Worm (Caenorhabditis elegans): Measurements from ENCODE around the gene srh-98.

The srh-98 gene

DNA sequence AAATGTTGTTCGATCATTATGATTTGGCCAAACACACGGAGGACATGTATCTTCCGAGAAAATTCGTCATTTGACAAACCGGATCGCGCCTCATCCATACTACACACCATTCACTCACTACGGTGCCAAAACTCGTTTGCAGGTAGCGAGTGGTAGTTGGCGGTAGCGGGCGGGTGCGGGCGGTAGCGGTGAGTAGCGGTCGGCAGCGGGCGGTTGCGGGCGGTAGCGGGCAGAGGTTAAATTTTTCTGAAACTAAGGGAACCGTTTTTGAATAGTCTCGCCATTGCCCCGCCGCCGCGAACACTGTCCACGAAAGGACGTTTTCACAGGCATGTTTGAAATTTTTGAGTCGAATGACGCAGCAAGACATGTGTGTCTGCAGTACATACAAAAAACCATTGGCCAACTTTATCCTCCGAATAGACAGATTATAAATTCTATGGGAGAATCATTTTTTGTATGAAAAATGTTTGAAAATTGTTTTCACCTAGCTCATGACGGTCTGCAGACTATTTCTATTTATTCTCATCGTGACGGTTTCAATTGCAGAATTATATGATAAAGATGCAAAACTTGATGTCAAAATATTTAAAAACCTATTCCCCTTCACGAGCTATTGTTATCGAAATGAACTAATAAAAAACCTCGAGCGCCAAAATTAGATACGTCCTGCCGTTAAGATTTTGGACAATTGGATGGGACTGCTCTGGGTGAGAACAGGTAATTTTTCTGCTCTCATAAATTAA lies 25.1 kb downstream of the srh-98 start, which contains the start of gene F11A5.16:
TSS of gene F11A5.16 (plus strand) at position 696 of the 746 bp plus-strand sequence.
- TF ChIP-seq pes-1 (GFP tag; IDR thresholded peaks at IDR 0.05): no peak
- no peak for TF ChIP-seq hnd-1 (tag; optimal IDR thresholded peaks at IDR 0.05)
- no peak for TF ChIP-seq ceh-36 (tag; optimal IDR thresholded peaks at IDR 0.05)
- no peak for TF ChIP-seq tra-4 (tag; optimal IDR thresholded peaks at IDR 0.05)

- TF ChIP-seq pes-1 (GFP tag; IDR thresholded peaks at IDR 0.05): no peak
- TF ChIP-seq ceh-36 (tag; optimal IDR thresholded peaks at IDR 0.05): no peak
- TF ChIP-seq flt-1 (GFP tag; IDR thresholded peaks at IDR 0.05): no peak
- TF ChIP-seq tra-4 (tag; optimal IDR thresholded peaks at IDR 0.05): no peak
- TF ChIP-seq scrt-1 (GFP tag; IDR thresholded peaks at IDR 0.05): no peak
- TF ChIP-seq ama-1 (optimal IDR thresholded peaks at IDR 0.05): no peak
- no peak for TF ChIP-seq ets-7 (tag; optimal IDR thresholded peaks at IDR 0.05)
- TF ChIP-seq tbx-37 (GFP tag; conservative IDR thresholded peaks at IDR 0.05): no peak
- no peak for TF ChIP-seq B0310.2 (tag; optimal IDR thresholded peaks at IDR 0.05)
- TF ChIP-seq ceh-13 (GFP tag; optimal IDR thresholded peaks at IDR 0.05): no peak
- TF ChIP-seq hmbx-1 (tag; optimal IDR thresholded peaks at IDR 0.05): no peak
- no peak for TF ChIP-seq sea-1 (GFP tag; conservative IDR thresholded peaks at IDR 0.05)
- no peak for TF ChIP-seq tbx-11 (GFP tag; IDR thresholded peaks at IDR 0.05)
- no peak for TF ChIP-seq aly-1 (tag; optimal IDR thresholded peaks at IDR 0.05)
Observed at ce11 chrV:16209837-16210236, 25.7 kb downstream of the srh-98 start, which contains the start of gene oac-15. TSS of gene oac-15 (minus strand) at chrV:16209937.

ce11 chrV:16204888-16205287 lies 30.7 kb downstream of the srh-98 start, which contains the start of gene irld-26:
TSS of gene irld-26 (plus strand) at chrV:16205188.
- TF ChIP-seq scrt-1 (GFP tag; IDR thresholded peaks at IDR 0.05) (no peak), ceh-13 (GFP tag; optimal IDR thresholded peaks at IDR 0.05) (no peak)

DNA sequence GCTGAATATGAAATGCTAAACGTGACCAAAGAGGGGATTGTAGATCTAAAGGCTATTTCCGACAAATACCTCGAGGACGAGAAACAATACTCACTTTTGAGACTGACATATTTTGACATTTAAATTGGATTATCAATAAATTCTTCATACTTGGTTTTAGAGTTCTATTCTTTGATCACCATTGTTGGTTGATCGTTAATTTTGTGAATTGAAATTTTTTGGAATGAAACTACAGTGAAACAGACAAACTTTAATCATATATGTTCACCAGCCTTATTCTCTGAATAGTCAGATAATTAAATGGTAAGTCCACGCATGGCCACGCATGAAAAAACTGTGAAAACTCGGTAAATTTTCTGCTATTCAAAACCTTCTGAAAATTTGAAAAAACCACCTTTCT lies 32.9 kb downstream of the srh-98 start, which contains the start of gene F11A5.18:
TSS of gene F11A5.18 (plus strand) at position 301 of the 400 bp plus-strand sequence.
- TF ChIP-seq aly-1 (tag; optimal IDR thresholded peaks at IDR 0.05): no peak
- no peak for TF ChIP-seq hnd-1 (tag; optimal IDR thresholded peaks at IDR 0.05)
- TF ChIP-seq hmg-4 (GFP tag; optimal IDR thresholded peaks at IDR 0.05): no peak
- no peak for TF ChIP-seq ets-7 (tag; optimal IDR thresholded peaks at IDR 0.05)
- TF ChIP-seq F13C5.2 (tag; optimal IDR thresholded peaks at IDR 0.05): no peak
- TF ChIP-seq ama-1 (optimal IDR thresholded peaks at IDR 0.05): no peak
- TF ChIP-seq B0310.2 (tag; optimal IDR thresholded peaks at IDR 0.05): no peak
- TF ChIP-seq sea-1 (GFP tag; conservative IDR thresholded peaks at IDR 0.05): no peak
- TF ChIP-seq ceh-13 (GFP tag; optimal IDR thresholded peaks at IDR 0.05): no peak
- no peak for TF ChIP-seq tbx-11 (GFP tag; IDR thresholded peaks at IDR 0.05)
- no peak for TF ChIP-seq hmbx-1 (tag; optimal IDR thresholded peaks at IDR 0.05)
- no peak for TF ChIP-seq ceh-36 (tag; optimal IDR thresholded peaks at IDR 0.05)
- no peak for TF ChIP-seq scrt-1 (GFP tag; IDR thresholded peaks at IDR 0.05)
- no peak for TF ChIP-seq tbx-37 (GFP tag; conservative IDR thresholded peaks at IDR 0.05)
- TF ChIP-seq pes-1 (GFP tag; IDR thresholded peaks at IDR 0.05): no peak
- no peak for TF ChIP-seq tra-4 (tag; optimal IDR thresholded peaks at IDR 0.05)

DNA sequence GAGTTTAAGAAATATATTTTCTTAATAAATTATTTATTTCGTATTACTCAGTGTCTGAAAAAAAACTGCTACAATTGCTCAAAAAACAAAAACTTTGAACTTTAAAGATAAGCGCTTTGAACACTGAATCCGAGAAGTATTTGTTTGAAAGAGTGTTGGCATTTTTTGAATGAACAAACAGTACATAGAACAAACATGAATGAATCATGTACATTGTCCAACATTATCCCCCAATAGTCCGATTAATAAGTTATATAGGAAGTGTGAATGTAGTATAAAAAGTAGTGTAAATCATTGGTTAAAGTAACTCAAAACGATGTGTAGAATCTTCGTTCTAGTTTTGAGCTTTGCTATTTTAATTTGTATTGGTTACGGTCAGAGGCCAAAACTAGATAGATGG lies 33.8 kb downstream of the srh-98 start, which contains the start of gene F11A5.17:
TSS of gene F11A5.17 (plus strand) at position 301 of the 400 bp plus-strand sequence.
- TF ChIP-seq aly-1 (tag; optimal IDR thresholded peaks at IDR 0.05): no peak
- no peak for TF ChIP-seq ets-7 (tag; optimal IDR thresholded peaks at IDR 0.05)
- no peak for TF ChIP-seq ama-1 (optimal IDR thresholded peaks at IDR 0.05)
- no peak for TF ChIP-seq scrt-1 (GFP tag; IDR thresholded peaks at IDR 0.05)
- no peak for TF ChIP-seq hnd-1 (tag; optimal IDR thresholded peaks at IDR 0.05)
- no peak for TF ChIP-seq ceh-13 (GFP tag; optimal IDR thresholded peaks at IDR 0.05)
- no peak for TF ChIP-seq hmg-4 (GFP tag; optimal IDR thresholded peaks at IDR 0.05)
- TF ChIP-seq F13C5.2 (tag; optimal IDR thresholded peaks at IDR 0.05): no peak
- TF ChIP-seq pes-1 (GFP tag; IDR thresholded peaks at IDR 0.05): no peak
- no peak for TF ChIP-seq tra-4 (tag; optimal IDR thresholded peaks at IDR 0.05)

ce11 chrV:16198016-16198415 lies 37.5 kb downstream of the srh-98 start, which contains the start of gene F11A5.5:
TSS of gene F11A5.5 (plus strand) at chrV:16198316.
- TF ChIP-seq scrt-1 (GFP tag; IDR thresholded peaks at IDR 0.05) (no peak), aly-1 (tag; optimal IDR thresholded peaks at IDR 0.05) (no peak), hmg-4 (GFP tag; optimal IDR thresholded peaks at IDR 0.05) (no peak), F13C5.2 (tag; optimal IDR thresholded peaks at IDR 0.05) (no peak), tra-4 (tag; optimal IDR thresholded peaks at IDR 0.05) (no peak), hmbx-1 (tag; optimal IDR thresholded peaks at IDR 0.05) (no peak), flt-1 (GFP tag; IDR thresholded peaks at IDR 0.05) (no peak), tbx-11 (GFP tag; IDR thresholded peaks at IDR 0.05) (no peak), hnd-1 (tag; optimal IDR thresholded peaks at IDR 0.05) (no peak), tbx-37 (GFP tag; conservative IDR thresholded peaks at IDR 0.05) (no peak), ets-7 (tag; optimal IDR thresholded peaks at IDR 0.05) (no peak), B0310.2 (tag; optimal IDR thresholded peaks at IDR 0.05) (no peak), sea-1 (GFP tag; conservative IDR thresholded peaks at IDR 0.05) (no peak), ama-1 (optimal IDR thresholded peaks at IDR 0.05) (no peak), pes-1 (GFP tag; IDR thresholded peaks at IDR 0.05) (no peak)

ce11 chrV:16195379-16195778 lies 40.2 kb downstream of the srh-98 start, which contains the start of gene rabr-3:
TSS of gene rabr-3 (plus strand) at chrV:16195679.
- TF ChIP-seq hnd-1 (tag; optimal IDR thresholded peaks at IDR 0.05) (no peak), scrt-1 (GFP tag; IDR thresholded peaks at IDR 0.05) (no peak), ama-1 (optimal IDR thresholded peaks at IDR 0.05) (no peak), flt-1 (GFP tag; IDR thresholded peaks at IDR 0.05) (no peak), ceh-36 (tag; optimal IDR thresholded peaks at IDR 0.05) (no peak), sea-1 (GFP tag; conservative IDR thresholded peaks at IDR 0.05) (no peak), hmg-4 (GFP tag; optimal IDR thresholded peaks at IDR 0.05) (no peak), F13C5.2 (tag; optimal IDR thresholded peaks at IDR 0.05) (no peak), ets-7 (tag; optimal IDR thresholded peaks at IDR 0.05) (no peak), ceh-13 (GFP tag; optimal IDR thresholded peaks at IDR 0.05) (no peak), tbx-11 (GFP tag; IDR thresholded peaks at IDR 0.05) (no peak), hmbx-1 (tag; optimal IDR thresholded peaks at IDR 0.05) (no peak)
